Worm (Caenorhabditis elegans) whole organism, late embryonic: ENCODE measurements around the gene Y17G9B.4.

Experiments used
- ama-1 ChIP-seq: fragments of 150-350 bp; optimal IDR thresholded peaks from 2 replicates; lab custom pipeline; 2014
- dmd-4 ChIP-seq: sonication (generic microtip); optimal IDR thresholded peaks from 2 replicates; lab custom pipeline; 2016; ENCODE audit warnings: borderline replicate concordance, missing genetic modification characterization, missing compliant biosample characterization
- elt-4 ChIP-seq: sonication (generic microtip); optimal IDR thresholded peaks from 2 replicates; lab custom pipeline; 2016; ENCODE audit warnings: missing genetic modification characterization, missing compliant biosample characterization
- ets-4 ChIP-seq: sonication (generic microtip); optimal IDR thresholded peaks from 2 replicates; lab custom pipeline; 2016; ENCODE audit warnings: missing genetic modification characterization, missing compliant biosample characterization
- hlh-8 ChIP-seq: sonication (generic microtip); optimal IDR thresholded peaks from 2 replicates; lab custom pipeline; 2016; ENCODE audit warnings: missing genotype, missing genetic modification characterization, missing compliant biosample characterization
- pha-4 ChIP-seq: fragments of 150-350 bp; optimal IDR thresholded peaks from 2 replicates; lab custom pipeline; 2018; ENCODE audit warnings: missing biosample characterization, missing genetic modification reagents, missing genetic modification characterization
- tbx-2 ChIP-seq: sonication (generic microtip); optimal IDR thresholded peaks from 2 replicates; lab custom pipeline; 2016; ENCODE audit warnings: missing genetic modification characterization, missing compliant biosample characterization

ce11 chrIV:4776001-4776400, 24.1 kb downstream of the Y17G9B.4 start, which contains the start of gene R11E3.19:
- TF ChIP-seq ama-1 (lab: Kevin White, UChicago) = no peak
- TF ChIP-seq pha-4 (tag; lab: Kevin White, UChicago) = no peak
- TF ChIP-seq elt-4 (tag; lab: Kevin White, UChicago) = no peak
- no peak for TF ChIP-seq ets-4 (tag; lab: Kevin White, UChicago)
- no peak for TF ChIP-seq dmd-4 (tag; lab: Kevin White, UChicago)
- no peak for TF ChIP-seq hlh-8 (tag; lab: Kevin White, UChicago)
- TF ChIP-seq tbx-2 (tag; lab: Kevin White, UChicago) = no peak
